Worm (Caenorhabditis elegans): ENCODE results near the gene mmaa-1.
"Not testable (repeated sequence)": the region's sequence is repeated elsewhere in the genome, so short reads cannot be mapped to it uniquely, and the experiment has no call there.

Gene mmaa-1

DNA sequence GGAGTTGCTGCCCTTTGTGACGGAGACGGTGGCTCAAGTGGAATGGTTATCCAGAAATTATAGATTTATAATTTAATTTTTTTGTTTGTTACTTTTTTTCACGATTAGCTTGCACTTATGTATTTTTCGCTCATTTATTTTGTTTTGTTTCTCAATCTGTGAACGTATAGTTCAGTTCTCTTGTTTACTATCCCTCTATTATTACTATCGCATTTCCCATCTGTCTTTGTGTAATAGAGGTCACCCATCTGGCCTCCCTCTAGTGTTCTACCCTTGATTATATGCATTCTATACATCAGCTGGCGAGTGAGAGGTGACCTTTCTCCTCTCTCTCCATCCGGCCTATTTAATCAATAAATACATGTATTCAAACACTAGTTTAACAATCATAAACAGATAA lies 16.9 kb downstream of the mmaa-1 start, which contains the start of the genes T02G5.14 and T02G5.15:
Gene T02G5.14 (plus strand): TSS at position 301 of the 400 bp plus-strand sequence.
Gene T02G5.15 (plus strand): TSS at position 301 of the 400 bp plus-strand sequence.
- not testable (repeated sequence) for TF ChIP-seq W03F9.2, him-1, dao-5 (tag; optimal IDR thresholded peaks at IDR 0.05)

DNA sequence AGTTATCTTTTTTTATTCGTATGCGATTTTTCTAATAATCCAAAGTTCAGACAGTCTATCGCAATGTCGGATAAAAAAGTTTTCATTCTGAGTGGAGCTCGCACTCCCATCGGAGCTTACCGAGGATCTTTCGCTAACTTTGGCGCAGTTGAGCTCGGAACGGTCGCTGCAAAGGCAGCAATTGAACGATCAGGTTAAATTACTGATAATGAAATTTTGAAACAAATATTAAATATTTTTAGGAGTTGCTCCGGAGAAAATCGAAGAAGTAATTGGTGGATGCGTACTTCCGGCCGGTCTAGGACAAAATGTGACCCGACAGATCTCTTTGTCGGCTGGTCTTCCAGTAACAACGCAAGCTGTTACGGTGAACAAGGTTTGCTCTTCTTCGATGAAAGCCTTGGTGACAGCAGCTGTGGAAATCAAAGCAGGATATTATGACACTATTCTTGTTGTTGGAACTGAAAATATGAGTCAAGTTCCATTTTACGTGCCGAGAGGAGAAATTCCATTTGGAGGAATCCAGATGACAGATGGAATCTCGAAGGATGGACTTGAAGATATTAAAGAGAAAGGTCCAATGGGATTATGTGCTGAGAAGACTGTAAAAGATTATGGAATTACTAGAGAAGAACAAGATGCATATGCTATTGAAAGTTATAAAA lies 25.3 kb downstream of the mmaa-1 start, which contains the start of gene T02G5.7:
Gene T02G5.7 (plus strand): TSS at position 51 of the 665 bp plus-strand sequence.
- TF ChIP-seq W03F9.2 (tag; optimal IDR thresholded peaks at IDR 0.05) (no peak), dao-5 (tag; optimal IDR thresholded peaks at IDR 0.05) (no peak), him-1 (tag; optimal IDR thresholded peaks at IDR 0.05) (no peak)

DNA sequence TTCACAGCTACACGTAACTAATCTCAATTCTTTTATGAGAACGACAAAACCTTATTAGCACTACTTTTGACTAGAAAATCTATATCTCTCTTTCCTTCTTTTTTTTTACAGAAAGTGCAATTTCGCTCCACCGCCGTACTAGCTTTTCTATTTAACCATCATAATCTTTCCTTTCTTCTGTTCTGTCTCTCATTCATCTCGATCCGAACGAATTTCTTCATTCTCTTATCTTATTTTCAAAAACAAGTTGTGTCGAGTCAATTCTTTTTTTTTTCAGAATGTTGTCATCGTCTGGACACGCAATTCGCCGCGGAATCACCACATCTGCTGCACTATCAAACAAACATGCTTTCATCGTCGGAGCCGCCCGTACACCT lies 27.4 kb downstream of the mmaa-1 start, which contains the start of gene kat-1:
Gene kat-1 (plus strand): TSS at position 278 of the 377 bp plus-strand sequence.
- TF ChIP-seq W03F9.2 (tag; optimal IDR thresholded peaks at IDR 0.05) (no peak), dao-5 (tag; optimal IDR thresholded peaks at IDR 0.05) (no peak), him-1 (tag; optimal IDR thresholded peaks at IDR 0.05) (no peak)

DNA sequence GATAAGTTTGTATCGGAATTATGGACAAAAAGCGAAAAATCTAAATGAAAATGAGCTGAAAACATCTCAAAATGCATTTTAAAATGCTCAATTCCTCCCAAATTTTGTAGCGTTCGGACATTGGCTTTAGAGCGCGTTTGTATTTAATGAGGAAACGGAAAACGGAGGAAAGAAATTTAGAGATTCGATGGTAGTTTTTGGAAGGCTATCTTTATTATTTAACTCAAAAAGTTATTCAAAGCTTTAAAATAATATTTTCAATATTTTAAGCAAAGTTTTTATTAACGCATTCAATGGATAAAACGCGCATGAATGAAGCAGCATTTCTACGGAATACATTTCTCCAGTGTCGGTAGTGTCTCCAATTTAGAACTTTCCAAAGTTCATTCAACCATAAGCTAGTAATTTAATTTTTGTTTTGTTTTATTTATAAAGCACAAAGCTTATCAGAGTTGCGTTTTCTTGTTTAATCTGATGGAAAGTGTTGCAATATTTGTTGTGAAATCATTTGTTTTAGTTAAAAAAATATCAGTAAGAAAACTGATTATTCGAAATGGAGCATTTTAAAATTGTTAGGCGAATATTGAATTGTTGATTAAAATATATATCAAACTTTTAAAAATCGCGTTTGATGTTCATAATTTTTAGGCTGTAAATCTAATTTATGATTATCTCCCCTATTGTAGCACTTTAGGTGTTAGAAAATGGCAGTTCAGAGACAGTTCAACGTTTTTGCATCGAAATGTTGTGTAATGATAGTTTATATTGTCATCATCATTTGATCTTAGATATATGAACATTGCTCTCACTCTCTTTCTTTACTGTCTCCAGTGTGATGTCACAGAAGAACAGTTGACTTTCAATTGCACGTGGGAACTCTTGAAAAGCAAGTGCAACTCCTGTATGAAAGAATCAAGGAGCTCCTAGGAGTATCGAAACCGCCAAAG lies 28.1 kb downstream of the mmaa-1 start:
- TF ChIP-seq W03F9.2 (tag; optimal IDR thresholded peaks at IDR 0.05) (peak; percentile 58), him-1 (tag; optimal IDR thresholded peaks at IDR 0.05) (peak; percentile 11), dao-5 (tag; optimal IDR thresholded peaks at IDR 0.05) (no peak)

DNA sequence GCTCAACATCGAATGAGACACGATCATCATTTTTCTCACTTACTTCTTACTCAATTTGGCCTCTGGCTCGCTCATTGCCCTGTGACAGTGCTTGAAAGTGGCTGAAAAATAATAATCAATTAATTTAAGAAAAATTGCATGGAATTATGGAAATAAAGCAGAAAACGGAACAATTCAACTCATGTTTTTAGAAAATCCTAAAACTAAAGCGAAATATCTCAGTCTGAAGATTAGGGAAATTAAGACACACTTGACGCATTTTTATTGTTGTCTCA lies 28.7 kb downstream of the mmaa-1 start, which contains the start of gene kars-1:
Gene kars-1 (minus strand): TSS at position 101 of the 275 bp plus-strand sequence.
- TF ChIP-seq dao-5 (tag; optimal IDR thresholded peaks at IDR 0.05) (no peak), W03F9.2 (tag; optimal IDR thresholded peaks at IDR 0.05) (no peak), him-1 (tag; optimal IDR thresholded peaks at IDR 0.05) (no peak)

DNA sequence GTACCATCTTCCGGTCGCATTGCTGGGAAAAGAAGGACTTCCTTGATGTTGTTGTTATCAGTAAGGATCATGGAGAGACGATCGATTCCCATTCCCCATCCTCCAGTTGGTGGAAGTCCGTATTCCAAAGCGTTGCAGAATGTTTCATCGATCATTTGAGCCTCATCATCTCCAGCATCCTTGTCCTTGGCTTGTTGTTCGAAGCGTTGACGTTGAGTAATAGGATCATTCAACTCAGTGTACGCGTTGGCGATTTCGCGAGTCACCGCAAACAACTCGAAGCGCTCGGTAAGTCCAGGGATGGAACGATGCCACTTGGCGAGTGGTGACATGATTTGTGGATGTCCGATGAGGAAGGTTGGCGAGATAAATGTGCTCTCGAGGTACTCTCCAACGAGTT lies 30.5 kb downstream of the mmaa-1 start:
- no peak for TF ChIP-seq him-1 (tag; optimal IDR thresholded peaks at IDR 0.05)
- TF ChIP-seq W03F9.2 (tag; optimal IDR thresholded peaks at IDR 0.05), result no peak
- no peak for TF ChIP-seq dao-5 (tag; optimal IDR thresholded peaks at IDR 0.05)

DNA sequence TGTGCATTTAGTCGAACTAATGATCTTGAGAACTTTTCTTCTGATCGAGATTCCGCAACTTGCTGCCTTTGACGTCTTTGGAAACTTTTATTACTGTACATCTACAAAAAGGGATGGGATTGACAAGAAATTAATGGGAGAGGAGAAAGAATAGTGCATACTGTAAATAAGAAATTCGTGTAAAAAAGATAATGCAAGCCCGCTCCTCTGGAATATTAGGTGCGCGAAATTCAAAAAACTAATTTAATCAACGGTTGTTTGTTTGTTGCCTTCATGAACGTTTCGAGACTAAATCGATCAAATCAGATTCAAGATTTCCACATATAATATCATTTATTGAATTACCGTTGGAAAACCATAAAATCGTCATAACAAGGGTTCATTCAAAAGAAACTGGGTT lies 31.1 kb downstream of the mmaa-1 start, which contains the start of gene him-14:
Gene him-14 (minus strand): TSS at position 101 of the 400 bp plus-strand sequence.
- TF ChIP-seq him-1 (tag; optimal IDR thresholded peaks at IDR 0.05) (no peak), W03F9.2 (tag; optimal IDR thresholded peaks at IDR 0.05) (no peak), dao-5 (tag; optimal IDR thresholded peaks at IDR 0.05) (no peak)

DNA sequence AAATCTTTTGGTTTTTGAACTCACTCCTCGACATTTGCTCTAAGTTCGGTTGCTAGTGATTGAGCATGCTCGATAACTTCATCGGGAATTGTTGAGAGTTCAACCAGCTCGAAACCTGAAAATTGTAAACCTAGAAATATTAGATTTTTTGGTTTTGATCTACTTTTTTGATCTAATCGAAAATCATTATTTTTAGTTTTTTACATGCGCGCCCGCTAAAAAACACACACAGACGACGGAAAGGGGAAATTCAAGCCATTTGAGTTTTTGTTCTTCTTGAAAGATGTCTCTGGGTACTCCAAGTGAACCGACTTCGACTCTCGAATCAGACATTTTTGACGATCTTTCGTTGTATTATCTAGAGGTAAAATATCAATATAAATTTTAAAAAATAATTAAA lies 35.6 kb downstream of the mmaa-1 start, which contains the start of gene nos-2:
Gene nos-2 (plus strand): TSS at position 228 of the 400 bp plus-strand sequence.
- TF ChIP-seq him-1 (tag; optimal IDR thresholded peaks at IDR 0.05) (no peak), W03F9.2 (tag; optimal IDR thresholded peaks at IDR 0.05) (no peak), dao-5 (tag; optimal IDR thresholded peaks at IDR 0.05) (no peak)

DNA sequence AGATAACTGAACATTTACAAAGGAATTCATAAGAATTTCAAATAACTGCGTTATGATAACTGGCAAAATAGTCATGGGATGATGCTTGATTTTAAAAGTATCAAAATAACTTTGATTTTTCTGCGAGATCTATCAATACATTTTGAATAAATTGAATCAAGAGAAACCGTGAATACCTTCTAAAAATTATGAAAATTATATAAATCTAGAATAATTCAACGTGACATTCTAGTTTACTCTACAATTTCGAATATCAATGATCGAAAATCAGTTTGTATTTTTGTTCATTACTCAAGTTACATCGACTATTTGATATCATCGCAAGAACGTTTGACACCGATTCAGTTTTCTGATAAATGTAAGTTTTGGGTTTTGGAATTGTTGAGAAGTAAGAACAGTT lies 39.2 kb downstream of the mmaa-1 start, which contains the start of gene acs-6:
Gene acs-6 (plus strand): TSS at position 301 of the 400 bp plus-strand sequence.
- no peak for TF ChIP-seq W03F9.2 (tag; optimal IDR thresholded peaks at IDR 0.05)
- TF ChIP-seq dao-5 (tag; optimal IDR thresholded peaks at IDR 0.05), result no peak
- no peak for TF ChIP-seq him-1 (tag; optimal IDR thresholded peaks at IDR 0.05)

DNA sequence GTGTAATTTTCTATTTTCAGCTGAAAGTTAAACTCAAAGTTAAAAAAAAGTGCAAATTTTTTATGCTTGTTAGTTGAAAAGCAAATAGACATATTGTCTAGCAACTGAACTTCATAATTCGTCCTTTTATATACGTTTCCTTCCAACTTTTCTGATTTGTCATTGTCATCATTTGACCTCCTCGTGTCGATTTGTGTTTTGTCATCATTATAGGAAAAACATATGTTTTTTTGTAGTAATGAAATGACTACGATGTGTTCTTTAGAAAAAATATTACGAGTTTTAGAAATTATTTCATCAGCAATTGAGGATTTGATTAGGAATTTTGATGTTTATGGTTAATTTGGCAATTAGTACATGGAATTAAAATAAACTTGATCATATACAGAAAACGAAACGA lies 40.2 kb downstream of the mmaa-1 start:
- TF ChIP-seq W03F9.2 (tag; optimal IDR thresholded peaks at IDR 0.05), result no peak
- no peak for TF ChIP-seq him-1 (tag; optimal IDR thresholded peaks at IDR 0.05)
- TF ChIP-seq dao-5 (tag; optimal IDR thresholded peaks at IDR 0.05), result no peak

DNA sequence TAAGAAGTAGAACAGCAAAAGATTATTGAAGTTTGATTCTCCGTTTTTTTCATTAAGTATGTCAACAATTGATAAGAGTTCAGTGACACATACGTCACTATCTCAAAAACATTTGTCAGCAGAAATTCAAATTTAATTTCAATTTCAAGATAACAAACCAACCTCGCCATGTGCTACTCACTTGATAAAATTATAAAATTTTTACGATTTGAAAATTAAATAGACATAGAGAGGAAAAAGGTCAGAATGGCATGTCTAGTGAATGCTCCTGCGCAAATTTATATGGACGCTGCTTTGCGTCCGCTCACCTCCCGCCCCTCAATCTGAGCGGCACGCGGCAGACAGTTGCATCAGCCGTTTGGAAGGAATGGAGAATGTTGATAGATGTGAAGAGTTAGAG lies 40.8 kb downstream of the mmaa-1 start:
- TF ChIP-seq him-1 (tag; optimal IDR thresholded peaks at IDR 0.05), result no peak
- no peak for TF ChIP-seq dao-5 (tag; optimal IDR thresholded peaks at IDR 0.05)
- TF ChIP-seq W03F9.2 (tag; optimal IDR thresholded peaks at IDR 0.05), result no peak

DNA sequence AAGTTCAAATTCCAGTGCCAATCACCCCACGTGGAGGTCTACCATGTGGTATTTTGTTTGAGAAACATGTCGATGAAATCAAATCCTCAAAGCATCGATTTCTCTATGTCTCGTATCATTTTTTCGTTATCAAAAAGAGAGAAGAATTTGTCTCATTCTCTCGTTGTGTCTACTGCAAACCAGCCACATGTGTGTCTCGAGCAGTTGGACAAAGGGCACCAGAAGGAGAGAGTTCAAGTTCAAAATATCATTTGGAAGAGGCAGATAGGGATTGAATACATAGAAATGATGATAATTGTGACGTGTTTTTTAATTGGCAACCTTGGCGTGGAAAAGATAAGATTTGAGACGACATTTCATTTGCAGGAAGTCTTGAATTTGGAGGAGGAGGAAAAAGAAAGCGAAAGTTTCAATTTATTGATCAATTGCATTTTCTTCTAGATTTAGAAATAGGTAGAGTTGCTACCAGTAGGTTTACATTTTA lies 41.6 kb downstream of the mmaa-1 start:
- TF ChIP-seq W03F9.2 (tag; optimal IDR thresholded peaks at IDR 0.05), result peak; percentile 21
- no peak for TF ChIP-seq dao-5 (tag; optimal IDR thresholded peaks at IDR 0.05)
- TF ChIP-seq him-1 (tag; optimal IDR thresholded peaks at IDR 0.05), result no peak

DNA sequence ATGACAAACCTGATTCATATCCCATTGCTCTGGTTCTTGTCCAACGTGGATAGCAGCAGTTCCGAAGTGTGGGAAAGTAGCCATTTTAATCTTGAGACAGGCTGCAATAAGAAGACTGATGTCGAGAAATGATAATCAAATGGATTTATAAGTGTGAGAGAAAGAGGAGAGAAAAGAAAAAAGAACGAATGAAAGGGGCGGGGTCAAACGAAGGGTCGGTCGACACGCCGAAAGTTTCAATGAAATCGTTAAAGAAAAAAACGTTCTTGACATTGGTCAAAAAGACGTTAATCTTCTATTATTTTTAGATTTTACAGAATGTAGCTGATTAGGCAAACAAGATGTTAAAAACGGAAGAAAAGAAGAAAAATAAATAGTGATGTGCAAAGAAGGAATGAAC lies 43.1 kb downstream of the mmaa-1 start, which contains the start of gene cth-2:
Gene cth-2 (minus strand): TSS at position 101 of the 400 bp plus-strand sequence.
- TF ChIP-seq W03F9.2 (tag; optimal IDR thresholded peaks at IDR 0.05) (no peak), dao-5 (tag; optimal IDR thresholded peaks at IDR 0.05) (no peak), him-1 (tag; optimal IDR thresholded peaks at IDR 0.05) (no peak)

Measured in whole organism, L4/young adult.